Fruit fly (Drosophila melanogaster): ENCODE measurements around the gene CG1409.

Gene CG1409

dm6 chrX:7901153-7902038, 43.4 kb downstream of the CG1409 start, which contains the start of the genes RpS6 and bys (continued):
- TF ChIP-seq crp (GFP tag; optimal IDR thresholded peaks at IDR 0.05) (peak in 1 of 2 experiments; percentile 65), HLHmδ (GFP tag; optimal IDR thresholded peaks at IDR 0.05) (peak; percentile 76), CG9932 (GFP tag; IDR thresholded peaks at IDR 0.05) (peak; percentile 74), fd64A (GFP tag; optimal IDR thresholded peaks at IDR 0.05) (peak; percentile 19), chm (GFP tag; IDR thresholded peaks at IDR 0.05) (peak; percentile 65), CG6791 (GFP tag; IDR thresholded peaks at IDR 0.05; ENCODE audit: partially characterized antibody) (peak; percentile 83), CG9817 (tag; optimal IDR thresholded peaks at IDR 0.05) (peak; percentile 40), CG32772 (GFP tag; IDR thresholded peaks at IDR 0.05) (peak; percentile 58), CG3838 (GFP tag; optimal IDR thresholded peaks at IDR 0.05) (no peak), unc-4 (GFP tag; IDR thresholded peaks at IDR 0.05; ENCODE audit: partially characterized antibody) (peak; percentile 73), trem (tag; optimal IDR thresholded peaks at IDR 0.05) (no peak), dysf (GFP tag; IDR thresholded peaks at IDR 0.05) (peak; percentile 42; the same call in 2 of the 3 replicates), CG16863 (GFP tag; optimal IDR thresholded peaks at IDR 0.05) (no peak), mam (GFP tag; optimal IDR thresholded peaks at IDR 0.05) (peak; percentile 31), ken (GFP tag; IDR thresholded peaks at IDR 0.05) (peak; percentile 42; the same call in 1 of the 3 replicates), pb (GFP tag; optimal IDR thresholded peaks at IDR 0.05) (peak; percentile 19), sc (optimal IDR thresholded peaks at IDR 0.05) (no peak), sc (GFP tag; optimal IDR thresholded peaks at IDR 0.05) (no peak), prd (optimal IDR thresholded peaks at IDR 0.05) (no peak), prd (GFP tag; IDR thresholded peaks at IDR 0.05) (peak; percentile 41; the same call in 1 of the 3 replicates), CG34422 (GFP tag; IDR thresholded peaks at IDR 0.05) (peak; percentile 51), CG12071 (GFP tag; optimal IDR thresholded peaks at IDR 0.05) (peak; percentile 55), CG7987 (GFP tag; optimal IDR thresholded peaks at IDR 0.05) (peak; percentile 76), Rx (GFP tag; IDR thresholded peaks at IDR 0.05) (peak; percentile 17; the same call in 1 of the 2 replicates), tin (GFP tag; optimal IDR thresholded peaks at IDR 0.05) (peak; percentile 36), unpg (GFP tag; optimal IDR thresholded peaks at IDR 0.05) (peak; percentile 51), bigmax (GFP tag; optimal IDR thresholded peaks at IDR 0.05) (peak; percentile 7), Rfx (GFP tag; IDR thresholded peaks at IDR 0.05) (peak; percentile 79), CG13624 (GFP tag; optimal IDR thresholded peaks at IDR 0.05) (peak; percentile 32), CG42726 (GFP tag; IDR thresholded peaks at IDR 0.05; ENCODE audit: partially characterized antibody) (peak; percentile 89; the same call in 1 of the 2 replicates), CG10979 (tag; optimal IDR thresholded peaks at IDR 0.05) (peak; percentile 2), grau (tag; optimal IDR thresholded peaks at IDR 0.05) (peak; percentile 2), CG6813 (GFP tag; optimal IDR thresholded peaks at IDR 0.05) (peak; percentile 51), CG15696 (tag; optimal IDR thresholded peaks at IDR 0.05) (peak; percentile 3), CG32767 (GFP tag; IDR thresholded peaks at IDR 0.05) (no peak), CG33557 (GFP tag; optimal IDR thresholded peaks at IDR 0.05) (peak; percentile 19), lbe (GFP tag; optimal IDR thresholded peaks at IDR 0.05) (peak; percentile 56), CG7928 (GFP tag; optimal IDR thresholded peaks at IDR 0.05) (peak; percentile 82), CG2116 (GFP tag; optimal IDR thresholded peaks at IDR 0.05) (peak; percentile 91), Doc2 (GFP tag; IDR thresholded peaks at IDR 0.05) (no peak), CG17912 (GFP tag; optimal IDR thresholded peaks at IDR 0.05) (peak; percentile 59), CG6765 (GFP tag; optimal IDR thresholded peaks at IDR 0.05) (peak; percentile 75), Drgx (GFP tag; IDR thresholded peaks at IDR 0.05) (peak; percentile 49), tll (GFP tag; optimal IDR thresholded peaks at IDR 0.05) (no peak), CoRest (tag; optimal IDR thresholded peaks at IDR 0.05) (peak; percentile 57), dm (GFP tag; optimal IDR thresholded peaks at IDR 0.05) (peak; percentile 92), CG15269 (tag; optimal IDR thresholded peaks at IDR 0.05) (peak; percentile 24), Tbp (GFP tag; optimal IDR thresholded peaks at IDR 0.05) (no peak)

Data from whole organism, embryonic.